Fruit fly (Drosophila melanogaster) S2 (cell line): ENCODE data around the gene Bulli.

Experiments
- CG8478 ChIP-seq: fragments of >200 bp; optimal IDR thresholded peaks from 2 replicates; lab custom pipeline; 2018
- CTCF ChIP-seq, 2 experiments: fragments of >200 bp; optimal IDR thresholded peaks; 2 replicates each; lab custom pipeline; 2018

DNA sequence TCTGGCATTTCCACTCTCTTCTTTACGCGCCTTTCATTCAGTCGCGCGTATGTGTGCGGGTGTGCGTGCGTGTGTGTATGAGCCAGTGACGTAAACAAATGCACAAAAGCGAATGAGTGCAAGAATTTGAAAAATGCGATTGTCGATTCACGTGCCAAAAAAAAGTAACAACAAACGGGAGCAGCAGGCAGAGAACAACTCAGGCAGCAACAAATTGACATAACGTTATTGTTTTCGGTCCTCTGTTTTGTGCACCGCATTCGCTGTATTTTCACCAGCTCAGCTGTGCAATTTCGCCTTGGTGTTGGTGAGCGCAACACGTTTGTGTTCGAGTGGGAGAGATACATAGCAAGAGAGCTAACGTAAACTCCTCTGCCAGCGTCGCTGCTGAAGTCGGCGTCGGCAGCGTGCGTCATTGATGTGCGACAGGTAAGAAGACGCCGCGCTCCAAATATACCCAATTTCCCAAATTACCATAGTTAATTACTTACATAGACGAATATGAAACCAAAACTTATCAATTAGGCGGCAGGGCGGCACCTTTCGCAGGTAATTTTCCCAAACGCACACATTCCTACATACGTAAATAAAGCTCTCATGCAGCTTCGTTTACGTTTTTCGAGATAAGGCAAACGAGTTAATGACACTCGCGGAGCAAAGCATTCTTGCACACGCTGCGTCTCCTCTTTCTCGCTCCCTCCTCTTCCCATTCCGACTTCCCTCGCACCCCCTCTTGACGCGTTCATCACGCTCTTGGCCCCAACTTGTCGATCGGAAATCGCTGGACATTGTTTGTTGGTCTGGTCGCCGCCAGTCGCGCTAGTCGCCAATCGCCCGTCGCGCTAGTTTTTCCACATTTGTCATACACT is 7.8 kb downstream of the Bulli start:
- TF ChIP-seq CG8478 (lab: Kevin White, UChicago) (no peak), CTCF (optimal IDR thresholded peaks at IDR 0.05; lab: Kevin White, UChicago) (no peak)
